Fruit fly (Drosophila melanogaster) whole organism, embryonic: Measurements from ENCODE around the gene CG33235.

Experiments used
- Antp ChIP-seq: fragments of 200-800 bp; sonication (Bioruptor generic); optimal IDR thresholded peaks from 3 replicates; lab custom pipeline; 2016; ENCODE audit warnings: missing biosample characterization, missing genetic modification characterization
- Atf3 ChIP-seq: fragments of 200-800 bp; sonication (Bioruptor generic); optimal IDR thresholded peaks from 3 replicates; lab custom pipeline; 2016; ENCODE audit warnings: missing biosample characterization, missing genetic modification characterization
- CG11093 ChIP-seq: fragments of 200-800 bp; sonication (Bioruptor generic); IDR thresholded peaks from 3 replicates; pipeline ENCODE4 v1.3.6; 2022; ENCODE audit warnings: missing biosample characterization, missing genetic modification characterization
- CG11398 ChIP-seq: fragments of 200-800 bp; sonication (Bioruptor generic); optimal IDR thresholded peaks from 2 replicates; lab custom pipeline; 2016; ENCODE audit warnings: missing biosample characterization, missing genetic modification characterization
- CG12104 ChIP-seq: fragments of 200-800 bp; sonication (Bioruptor generic); optimal IDR thresholded peaks from 3 replicates; lab custom pipeline; 2016; ENCODE audit warnings: missing biosample characterization, missing genetic modification characterization
- CG12942 ChIP-seq: fragments of 200-800 bp; sonication (Bioruptor generic); optimal IDR thresholded peaks from 3 replicates; lab custom pipeline; 2016; ENCODE audit warnings: missing biosample characterization, missing genetic modification characterization
- CG13424 ChIP-seq: fragments of 200-800 bp; sonication (Bioruptor generic); optimal IDR thresholded peaks from 2 replicates; lab custom pipeline; 2019; ENCODE audit warnings: missing biosample characterization, mild to moderate bottlenecking, missing genetic modification characterization, moderate library complexity
- CG14441 ChIP-seq: fragments of 200-800 bp; sonication (Bioruptor generic); IDR thresholded peaks from 2 replicates; pipeline ENCODE4 v1.3.6; 2022; ENCODE audit warnings: missing biosample characterization, missing genetic modification characterization
- CG15514 ChIP-seq: fragments of 200-800 bp; sonication (Bioruptor generic); optimal IDR thresholded peaks from 3 replicates; lab custom pipeline; 2017; ENCODE audit warnings: missing biosample characterization, missing genetic modification characterization, mild to moderate bottlenecking, moderate library complexity, missing genetic modification reagents
- CG1603 ChIP-seq: fragments of 200-800 bp; sonication (Bioruptor generic); optimal IDR thresholded peaks from 2 replicates; lab custom pipeline; 2019; ENCODE audit warnings: missing biosample characterization, mild to moderate bottlenecking, missing genetic modification characterization, moderate library complexity
- CG16813 ChIP-seq: fragments of 200-800 bp; sonication (Bioruptor generic); IDR thresholded peaks from 3 replicates; pipeline ENCODE4 v1.3.6; 2022; ENCODE audit warnings: missing biosample characterization, missing genetic modification characterization; ENCODE audit not compliant: partially characterized antibody
- CG18262 ChIP-seq: fragments of 200-800 bp; optimal IDR thresholded peaks from 3 replicates; lab custom pipeline; 2019; ENCODE audit warnings: missing biosample characterization, mild to moderate bottlenecking, missing genetic modification characterization, moderate library complexity
- CG34422 ChIP-seq: fragments of 200-800 bp; sonication (Bioruptor generic); IDR thresholded peaks from 3 replicates; pipeline ENCODE4 v1.3.6; 2022; ENCODE audit warnings: missing biosample characterization, missing genetic modification characterization
- CG42726 ChIP-seq: fragments of 200-800 bp; sonication (Bioruptor generic); IDR thresholded peaks from 2 replicates; pipeline ENCODE4 v1.3.6; 2022; ENCODE audit warnings: missing biosample characterization, missing genetic modification characterization; ENCODE audit not compliant: partially characterized antibody
- CG4404 ChIP-seq: fragments of 200-800 bp; sonication (Bioruptor generic); IDR thresholded peaks from 2 replicates; pipeline ENCODE4 v1.3.6; 2022; ENCODE audit warnings: missing biosample characterization, missing genetic modification characterization
- CG5180 ChIP-seq: fragments of 200-800 bp; sonication (Bioruptor generic); optimal IDR thresholded peaks from 3 replicates; lab custom pipeline; 2017; ENCODE audit warnings: missing biosample characterization, missing genetic modification characterization, mild to moderate bottlenecking, moderate library complexity, missing genetic modification reagents
- CG6683 ChIP-seq: fragments of 200-800 bp; sonication (Bioruptor generic); optimal IDR thresholded peaks from 2 replicates; lab custom pipeline; 2017; ENCODE audit warnings: missing biosample characterization, mild to moderate bottlenecking, missing genetic modification characterization, missing genetic modification reagents
- CG6791 ChIP-seq: fragments of 200-800 bp; sonication (Bioruptor generic); IDR thresholded peaks from 3 replicates; pipeline ENCODE4 v1.3.6; 2022; ENCODE audit warnings: missing biosample characterization, missing genetic modification characterization; ENCODE audit not compliant: partially characterized antibody
- CG8281 ChIP-seq: fragments of 200-800 bp; sonication (Bioruptor generic); optimal IDR thresholded peaks from 2 replicates; lab custom pipeline; 2018; ENCODE audit warnings: missing biosample characterization, mild to moderate bottlenecking, missing genetic modification characterization, moderate library complexity
- CG8359 ChIP-seq: fragments of 200-800 bp; sonication (Bioruptor generic); optimal IDR thresholded peaks from 2 replicates; lab custom pipeline; 2017; ENCODE audit warnings: missing biosample characterization, mild to moderate bottlenecking, missing genetic modification characterization, borderline replicate concordance
- CG9437 ChIP-seq: fragments of 200-800 bp; sonication (Bioruptor generic); optimal IDR thresholded peaks from 2 replicates; lab custom pipeline; 2018; ENCODE audit warnings: missing biosample characterization, mild to moderate bottlenecking, missing genetic modification characterization
- CG9817 ChIP-seq: fragments of 200-800 bp; sonication (Bioruptor generic); optimal IDR thresholded peaks from 2 replicates; lab custom pipeline; 2018; ENCODE audit warnings: missing biosample characterization, mild to moderate bottlenecking, missing genetic modification characterization, moderate library complexity
- Dbx ChIP-seq: fragments of 200-800 bp; sonication (Bioruptor generic); IDR thresholded peaks from 3 replicates; pipeline ENCODE4 v1.3.6; 2022; ENCODE audit warnings: missing biosample characterization, missing genetic modification characterization
- Hr78 ChIP-seq, 2 experiments: fragments of 200-800 bp in 1 of 2; fragments of >200 bp in 1 of 2; sonication (Bioruptor generic) in 1 of 2; optimal IDR thresholded peaks; 2 replicates each; lab custom pipeline; 2017 to 2019; ENCODE audit warnings: missing biosample characterization in 2 of 2, missing genetic modification characterization in 2 of 2, mild to moderate bottlenecking in 1 of 2, moderate library complexity in 1 of 2
- Jarid2 ChIP-seq: fragments of 200-800 bp; sonication (Bioruptor generic); optimal IDR thresholded peaks from 3 replicates; lab custom pipeline; 2017; ENCODE audit warnings: mild to moderate bottlenecking, missing biosample characterization, missing genetic modification reagents, missing genetic modification characterization
- Lim3 ChIP-seq: fragments of 200-800 bp; sonication (Bioruptor generic); IDR thresholded peaks from 2 replicates; pipeline ENCODE4 v1.3.6; 2022; ENCODE audit warnings: missing biosample characterization, missing genetic modification characterization
- Max ChIP-seq: fragments of 200-800 bp; sonication (Bioruptor generic); optimal IDR thresholded peaks from 2 replicates; lab custom pipeline; 2016; ENCODE audit warnings: missing biosample characterization, mild to moderate bottlenecking, missing genetic modification characterization
- Mrtf ChIP-seq: fragments of 200-800 bp; sonication (Bioruptor generic); IDR thresholded peaks from 3 replicates; pipeline ENCODE4 v1.3.6; 2022; ENCODE audit warnings: missing biosample characterization, missing genetic modification characterization
- Myb ChIP-seq: fragments of 200-800 bp; sonication (Bioruptor generic); optimal IDR thresholded peaks from 2 replicates; lab custom pipeline; 2016; ENCODE audit warnings: missing biosample characterization, missing genetic modification characterization
- NC2α ChIP-seq: fragments of 200-800 bp; sonication (Bioruptor generic); optimal IDR thresholded peaks from 2 replicates; lab custom pipeline; 2016; ENCODE audit warnings: missing biosample characterization, missing genetic modification characterization
- Nf-YC ChIP-seq: fragments of 200-800 bp; optimal IDR thresholded peaks from 3 replicates; lab custom pipeline; 2019; ENCODE audit warnings: missing biosample characterization, mild to moderate bottlenecking, missing genetic modification characterization, moderate library complexity
- PHDP ChIP-seq: fragments of 200-800 bp; sonication (Bioruptor generic); optimal IDR thresholded peaks from 3 replicates; lab custom pipeline; 2018; ENCODE audit warnings: missing biosample characterization, mild to moderate bottlenecking, missing genetic modification characterization, moderate library complexity
- Side ChIP-seq: fragments of 200-800 bp; sonication (Bioruptor generic); optimal IDR thresholded peaks from 2 replicates; lab custom pipeline; 2016; ENCODE audit warnings: missing biosample characterization, missing genetic modification characterization
- Sin3A ChIP-seq: fragments of >200 bp; optimal IDR thresholded peaks from 2 replicates; lab custom pipeline; 2018
- ap ChIP-seq: fragments of 200-800 bp; sonication (Bioruptor generic); IDR thresholded peaks from 2 replicates; pipeline ENCODE4 v1.3.6; 2022; ENCODE audit warnings: missing biosample characterization, missing genetic modification characterization
- ara ChIP-seq: fragments of 200-800 bp; sonication (Bioruptor generic); IDR thresholded peaks from 2 replicates; pipeline ENCODE4 v1.3.6; 2022; ENCODE audit warnings: missing biosample characterization, missing genetic modification characterization
- bcd ChIP-seq: fragments of 200-800 bp; sonication (Bioruptor generic); optimal IDR thresholded peaks from 2 replicates; lab custom pipeline; 2017; ENCODE audit warnings: missing biosample characterization, mild to moderate bottlenecking, missing genetic modification characterization
- crc ChIP-seq: fragments of 200-800 bp; sonication (Bioruptor generic); optimal IDR thresholded peaks from 2 replicates; lab custom pipeline; 2016; ENCODE audit warnings: missing biosample characterization, missing genetic modification characterization
- da ChIP-seq: fragments of 200-800 bp; sonication (Bioruptor generic); optimal IDR thresholded peaks from 2 replicates; lab custom pipeline; 2016; ENCODE audit warnings: missing biosample characterization, missing genetic modification characterization
- dm ChIP-seq: fragments of 200-800 bp; sonication (Bioruptor generic); optimal IDR thresholded peaks from 3 replicates; lab custom pipeline; 2016; ENCODE audit warnings: missing biosample characterization, missing genetic modification characterization
- esg ChIP-seq: fragments of 200-800 bp; sonication (Bioruptor generic); conservative IDR thresholded peaks from 2 replicates; pipeline ENCODE4 v1.3.6; 2022; ENCODE audit warnings: missing biosample characterization, missing genetic modification characterization
- ftz-f1 ChIP-seq: fragments of 200-800 bp; sonication (Bioruptor generic); optimal IDR thresholded peaks from 2 replicates; lab custom pipeline; 2016; ENCODE audit warnings: missing biosample characterization, missing genetic modification characterization
- hkb ChIP-seq, 2 experiments: fragments of 200-800 bp in 1 of 2; fragments of >200 bp in 1 of 2; sonication (Bioruptor generic) in 1 of 2; IDR thresholded peaks in 1 of 2; optimal IDR thresholded peaks in 1 of 2; 2 replicates each; pipeline versions ENCODE4 v1.3.6 to Lab custom; 2017 to 2022; ENCODE audit warnings: missing biosample characterization in 1 of 2, missing genetic modification characterization in 1 of 2
- ind ChIP-seq: fragments of 200-800 bp; sonication (Bioruptor generic); optimal IDR thresholded peaks from 3 replicates; lab custom pipeline; 2016; ENCODE audit warnings: missing biosample characterization, missing genetic modification characterization
- sob ChIP-seq: fragments of 200-800 bp; sonication (Bioruptor generic); IDR thresholded peaks from 2 replicates; pipeline ENCODE4 v1.3.6; 2022; ENCODE audit warnings: missing biosample characterization, missing genetic modification characterization
- stwl ChIP-seq: fragments of 200-800 bp; sonication (Bioruptor generic); optimal IDR thresholded peaks from 3 replicates; lab custom pipeline; 2018; ENCODE audit warnings: missing biosample characterization, mild to moderate bottlenecking, missing genetic modification characterization, moderate library complexity
- tna ChIP-seq: fragments of 200-800 bp; sonication (Bioruptor generic); IDR thresholded peaks from 2 replicates; pipeline ENCODE4 v1.3.6; 2022; ENCODE audit warnings: missing biosample characterization, missing genetic modification characterization; ENCODE audit not compliant: partially characterized antibody
- trh ChIP-seq: fragments of 200-800 bp; sonication (Bioruptor generic); optimal IDR thresholded peaks from 2 replicates; lab custom pipeline; 2016; ENCODE audit warnings: missing biosample characterization, missing genetic modification characterization

The CG33235 gene

dm6 chrX:11454189-11454882 lies 37.0 kb downstream of the CG33235 start, which contains the start of the genes Evi5 and HP5 (continued):
- TF ChIP-seq PHDP (tag; lab: Kevin White, UChicago) (no peak), Sin3A (lab: Kevin White, UChicago) (peak; percentile 80), bcd (GFP tag; lab: Kevin White, UChicago) (peak; percentile 44), CG14441 (GFP tag; lab: Robert Waterston, UW) (peak; percentile 74; the same call in 1 of the 2 replicates), CG1603 (peak; percentile 60), CG34422 (GFP tag; lab: Robert Waterston, UW) (peak; percentile 43; the same call in 2 of the 3 replicates), CG6683 (no peak), ara (no peak), hkb (optimal IDR thresholded peaks at IDR 0.05; lab: Kevin White, UChicago) (no peak), hkb (GFP tag; IDR thresholded peaks at IDR 0.05; lab: Robert Waterston, UW) (no peak), Antp (GFP tag; lab: Kevin White, UChicago) (peak; percentile 61), Atf3 (GFP tag; lab: Kevin White, UChicago) (no peak), sob (peak; percentile 71; the same call in 1 of the 2 replicates), CG42726 (0 out of 2 replicates have a peak, but pooled peaks have one; percentile 46), dm (GFP tag; lab: Kevin White, UChicago) (peak; percentile 28), CG9817 (peak; percentile 48), crc (GFP tag; lab: Kevin White, UChicago) (peak; percentile 34), Max (GFP tag; lab: Kevin White, UChicago) (peak; percentile 2), CG8281 (tag; lab: Kevin White, UChicago) (peak; percentile 9), ind (GFP tag; lab: Kevin White, UChicago) (peak; percentile 52), NC2α (GFP tag; lab: Kevin White, UChicago) (no peak), stwl (peak; percentile 37), CG12104 (GFP tag; lab: Kevin White, UChicago) (no peak), tna (GFP tag; lab: Robert Waterston, UW) (peak; percentile 29; the same call in 1 of the 2 replicates), CG13424 (tag; lab: Kevin White, UChicago) (peak; percentile 33), CG4404 (GFP tag; lab: Robert Waterston, UW) (peak; percentile 64), trh (GFP tag; lab: Kevin White, UChicago) (peak; percentile 55), da (no peak), CG5180 (no peak), ap (GFP tag; lab: Robert Waterston, UW) (peak; percentile 44; the same call in 1 of the 2 replicates), CG6791 (GFP tag; lab: Robert Waterston, UW) (peak; percentile 63; the same call in 1 of the 3 replicates), ftz-f1 (GFP tag; lab: Kevin White, UChicago) (no peak), CG11093 (no peak; the same call in 2 of the 3 replicates), CG9437 (GFP tag; lab: Kevin White, UChicago) (no peak), Side (GFP tag; lab: Kevin White, UChicago) (peak; percentile 5), CG12942 (GFP tag; lab: Kevin White, UChicago) (peak; percentile 20), CG16813 (GFP tag; lab: Robert Waterston, UW) (peak; percentile 56; the same call in 2 of the 3 replicates), Lim3 (no peak), Jarid2 (GFP tag; lab: Kevin White, UChicago) (peak; percentile 63), Hr78 (GFP tag; optimal IDR thresholded peaks at IDR 0.05; lab: Kevin White, UChicago) (no peak), esg (peak; percentile 63), Nf-YC (tag; lab: Kevin White, UChicago) (peak; percentile 32), Mrtf (GFP tag; lab: Robert Waterston, UW) (peak; percentile 65; the same call in 1 of the 3 replicates), CG18262 (tag; lab: Kevin White, UChicago) (peak; percentile 36), Dbx (GFP tag; lab: Robert Waterston, UW) (no peak; the same call in 2 of the 3 replicates), CG8359 (GFP tag; lab: Kevin White, UChicago) (no peak), CG15514 (peak; percentile 49), CG11398 (GFP tag; lab: Kevin White, UChicago) (no peak), Myb (GFP tag; lab: Kevin White, UChicago) (peak; percentile 55)
